Worm (Caenorhabditis elegans) whole organism, L4 larva: Measurements from ENCODE around the gene srt-52.

Experiments used
- ZK546.5 ChIP-seq, 2 experiments: sonication (generic microtip); optimal IDR thresholded peaks; 2 replicates each; lab custom pipeline; 2017; ENCODE audit warnings: missing biosample characterization in 2 of 2, missing genetic modification characterization in 2 of 2
- aha-1 ChIP-seq: fragments of 150-350 bp; peaks from one replicate; lab custom pipeline; 2014; ENCODE audit warnings: missing biosample characterization, missing genetic modification characterization
- ama-1 ChIP-seq: fragments of 150-350 bp; optimal IDR thresholded peaks from 2 replicates; lab custom pipeline; 2014; ENCODE audit warnings: inconsistent platforms, mixed read lengths
- ceh-62 ChIP-seq: sonication (generic microtip); optimal IDR thresholded peaks from 2 replicates; lab custom pipeline; 2017; ENCODE audit warnings: missing biosample characterization, missing genetic modification characterization
- ceh-82 ChIP-seq: sonication (generic microtip); optimal IDR thresholded peaks from 2 replicates; lab custom pipeline; 2017; ENCODE audit warnings: missing biosample characterization, missing genetic modification characterization
- dpl-1 ChIP-seq: fragments of 150-350 bp; optimal IDR thresholded peaks from 2 replicates; lab custom pipeline; 2014; ENCODE audit warnings: missing biosample characterization, missing genetic modification reagents, missing genetic modification characterization
- egl-43 ChIP-seq: fragments of 200-800 bp; sonication (Bioruptor generic); IDR thresholded peaks from 2 replicates; pipeline ENCODE4 v1.3.6; 2022; ENCODE audit warnings: missing genetic modification reagents, missing genetic modification characterization, missing compliant biosample characterization
- madf-9 ChIP-seq: fragments of 200-800 bp; sonication (Bioruptor generic); conservative IDR thresholded peaks from 2 replicates; pipeline ENCODE4 v1.3.6; 2022; ENCODE audit warnings: missing genetic modification reagents, missing genetic modification characterization, missing compliant biosample characterization
- nhr-6 ChIP-seq: fragments of 150-350 bp; optimal IDR thresholded peaks from 2 replicates; lab custom pipeline; 2014; ENCODE audit warnings: missing biosample characterization, missing genetic modification characterization
- pha-4 ChIP-seq, 2 experiments: fragments of 150-350 bp in 1 of 2; fragments of 200-800 bp in 1 of 2; sonication (Bioruptor generic) in 1 of 2; IDR thresholded peaks in 1 of 2; optimal IDR thresholded peaks in 1 of 2; 2 replicates each; pipeline versions ENCODE4 v1.3.6 to Lab custom; 2014 to 2022; ENCODE audit warnings: missing genetic modification characterization in 2 of 2, missing genetic modification reagents in 2 of 2, missing biosample characterization in 1 of 2, missing compliant biosample characterization in 1 of 2
- skn-1 ChIP-seq: fragments of 150-350 bp; optimal IDR thresholded peaks from 2 replicates; lab custom pipeline; 2014; ENCODE audit warnings: missing biosample characterization, missing genetic modification characterization
- tag-97 ChIP-seq: fragments of 200-800 bp; sonication (Bioruptor generic); IDR thresholded peaks from 2 replicates; pipeline ENCODE4 v1.3.6; 2022; ENCODE audit warnings: missing genetic modification characterization, missing compliant biosample characterization
- unc-62 ChIP-seq, 3 experiments: fragments of 150-350 bp in 1 of 3; sonication (generic microtip); optimal IDR thresholded peaks in 2 of 3; peaks in 1 of 3; 1 replicate in 1 of 3; 2 replicates in 2 of 3; lab custom pipeline; 2014 to 2017; ENCODE audit warnings: missing biosample characterization in 3 of 3, missing genetic modification characterization in 3 of 3, missing genetic modification reagents in 3 of 3, missing genotype in 1 of 3
- zip-2 ChIP-seq: fragments of 150-350 bp; optimal IDR thresholded peaks from 2 replicates; lab custom pipeline; 2014; ENCODE audit warnings: missing biosample characterization, missing genetic modification characterization

DNA sequence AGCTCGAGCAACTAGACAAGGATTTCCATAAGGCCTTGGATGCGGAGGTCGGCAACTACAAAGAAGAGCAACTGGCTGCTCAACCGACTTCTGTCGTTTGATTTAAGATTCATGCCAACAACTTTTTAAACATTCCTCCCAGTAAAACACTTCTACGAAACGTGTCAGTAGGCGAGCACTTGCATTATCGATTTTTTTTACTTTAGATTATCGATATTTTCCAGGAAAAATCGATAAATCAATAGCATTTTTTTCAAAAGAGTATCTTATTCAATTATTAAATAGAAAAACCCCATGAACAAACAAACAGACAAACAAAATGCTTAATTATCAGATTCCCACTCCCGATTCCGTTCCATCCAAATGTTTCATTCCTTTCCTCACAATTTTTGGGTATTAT lies 12.8 kb downstream of the srt-52 start:
- TF ChIP-seq madf-9: no peak
- no peak for TF ChIP-seq ama-1
- no peak for TF ChIP-seq dpl-1 (GFP tag; lab: Kevin White, UChicago)
- no peak for TF ChIP-seq aha-1 (tag; lab: Kevin White, UChicago)
- TF ChIP-seq ZK546.5 (tag; optimal IDR thresholded peaks at IDR 0.05; lab: Kevin White, UChicago): no peak
- TF ChIP-seq nhr-6 (tag; lab: Kevin White, UChicago): no peak
- no peak for TF ChIP-seq ceh-62 (tag; lab: Kevin White, UChicago)
- no peak for TF ChIP-seq pha-4 (GFP tag; IDR thresholded peaks at IDR 0.05; lab: Robert Waterston, UW)
- TF ChIP-seq pha-4 (tag; optimal IDR thresholded peaks at IDR 0.05; lab: Kevin White, UChicago): no peak
- TF ChIP-seq ceh-82 (tag; lab: Kevin White, UChicago): no peak
- no peak for TF ChIP-seq tag-97 (GFP tag; lab: Robert Waterston, UW)
- no peak for TF ChIP-seq zip-2 (tag; lab: Kevin White, UChicago)
- TF ChIP-seq skn-1 (tag; lab: Kevin White, UChicago): no peak
- TF ChIP-seq egl-43: no peak
- TF ChIP-seq unc-62 (GFP tag; optimal IDR thresholded peaks at IDR 0.05 in 1 of 2; lab: Kevin White, UChicago): no peak
- no peak for TF ChIP-seq unc-62 (tag; optimal IDR thresholded peaks at IDR 0.05; lab: Kevin White, UChicago)
